Fruit fly (Drosophila melanogaster) whole organism, wandering third instar larva: ENCODE measurements around the gene Akap200.

Experiments
- Abd-B ChIP-seq: fragments of >200 bp; optimal IDR thresholded peaks from 2 replicates; lab custom pipeline; 2017; ENCODE audit warnings: missing biosample characterization, missing genetic modification characterization
- CG32264 ChIP-seq: fragments of 200-800 bp; sonication (Bioruptor generic); optimal IDR thresholded peaks from 2 replicates; lab custom pipeline; 2016; ENCODE audit warnings: missing biosample characterization, missing genetic modification characterization
- CG9705 ChIP-seq: fragments of 200-800 bp; sonication (Bioruptor generic); optimal IDR thresholded peaks from 2 replicates; lab custom pipeline; 2018; ENCODE audit warnings: missing biosample characterization, mild to moderate bottlenecking, missing genetic modification characterization
- Dfd ChIP-seq: fragments of >200 bp; optimal IDR thresholded peaks from 2 replicates; lab custom pipeline; 2017; ENCODE audit warnings: missing biosample characterization, missing genetic modification characterization
- GATAd ChIP-seq: sonication (Bioruptor generic); optimal IDR thresholded peaks from 2 replicates; lab custom pipeline; 2016; ENCODE audit warnings: missing biosample characterization, missing genetic modification characterization
- HLH106 ChIP-seq: fragments of 200-800 bp; optimal IDR thresholded peaks from 3 replicates; lab custom pipeline; 2019; ENCODE audit warnings: missing biosample characterization, mild to moderate bottlenecking, missing genetic modification characterization, moderate library complexity
- Hnf4 ChIP-seq: fragments of 200-800 bp; sonication (Bioruptor generic); optimal IDR thresholded peaks from 2 replicates; lab custom pipeline; 2016; ENCODE audit warnings: missing biosample characterization, mild to moderate bottlenecking, missing genetic modification characterization
- Hr78 ChIP-seq: fragments of >200 bp; optimal IDR thresholded peaks from 2 replicates; lab custom pipeline; 2017; ENCODE audit warnings: missing biosample characterization, missing genetic modification characterization
- Hr83 ChIP-seq: fragments of 200-300 bp; sonication (Bioruptor generic); optimal IDR thresholded peaks from 2 replicates; lab custom pipeline; 2016; ENCODE audit warnings: missing biosample characterization, mild to moderate bottlenecking, missing genetic modification characterization, moderate library complexity; ENCODE audit not compliant: poor library complexity, severe bottlenecking
- Jra ChIP-seq: sonication (Bioruptor generic); optimal IDR thresholded peaks from 2 replicates; lab custom pipeline; 2016; ENCODE audit warnings: missing biosample characterization, missing genetic modification characterization
- Mio ChIP-seq: sonication (Bioruptor generic); optimal IDR thresholded peaks from 2 replicates; lab custom pipeline; 2016; ENCODE audit warnings: missing biosample characterization, missing genetic modification characterization
- Myc ChIP-seq: fragments of >200 bp; optimal IDR thresholded peaks from 2 replicates; lab custom pipeline; 2017
- N ChIP-seq: fragments of >200 bp; optimal IDR thresholded peaks from 2 replicates; lab custom pipeline; 2018; ENCODE audit warnings: missing biosample characterization, missing external identifiers, missing genetic modification characterization
- OdsH ChIP-seq: fragments of 200-800 bp; sonication (Bioruptor generic); optimal IDR thresholded peaks from 2 replicates; lab custom pipeline; 2016; ENCODE audit warnings: missing biosample characterization, mild to moderate bottlenecking, missing genetic modification characterization
- Rel ChIP-seq, 2 experiments: fragments of 200-800 bp; sonication (Bioruptor generic) in 1 of 2; optimal IDR thresholded peaks; 2 replicates in 1 of 2; 3 replicates in 1 of 2; lab custom pipeline; 2016 to 2019; ENCODE audit warnings: mild to moderate bottlenecking in 2 of 2, missing biosample characterization in 2 of 2, missing genetic modification characterization in 2 of 2, moderate library complexity in 1 of 2
- Sp1 ChIP-seq: fragments of 200-800 bp; sonication (Bioruptor generic); optimal IDR thresholded peaks from 3 replicates; lab custom pipeline; 2019; ENCODE audit warnings: missing biosample characterization, mild to moderate bottlenecking, missing genetic modification characterization, moderate library complexity
- Vsx2 ChIP-seq: fragments of 200-300, 225-300 bp; sonication (Bioruptor generic); optimal IDR thresholded peaks from 2 replicates; lab custom pipeline; 2018; ENCODE audit warnings: missing biosample characterization, missing genetic modification characterization; ENCODE audit not compliant: partially characterized antibody
- br ChIP-seq: fragments of 200-800 bp; sonication (Bioruptor generic); optimal IDR thresholded peaks from 2 replicates; lab custom pipeline; 2016; ENCODE audit warnings: missing biosample characterization, missing genetic modification characterization
- dmrt93B ChIP-seq: fragments of 200-800 bp; sonication (Bioruptor generic); optimal IDR thresholded peaks from 2 replicates; lab custom pipeline; 2018; ENCODE audit warnings: missing biosample characterization, mild to moderate bottlenecking, missing genetic modification characterization
- dsf ChIP-seq: sonication (Bioruptor generic); optimal IDR thresholded peaks from 2 replicates; lab custom pipeline; 2016; ENCODE audit warnings: missing biosample characterization, missing genetic modification characterization, borderline replicate concordance
- ey ChIP-seq: fragments of 200-800 bp; sonication (Bioruptor generic); optimal IDR thresholded peaks from 2 replicates; lab custom pipeline; 2016; ENCODE audit warnings: missing biosample characterization, missing genetic modification characterization
- foxo ChIP-seq, 2 experiments: fragments of 200-800 bp; sonication (Bioruptor generic); optimal IDR thresholded peaks; 2 replicates in 1 of 2; 3 replicates in 1 of 2; lab custom pipeline; 2016 to 2017; ENCODE audit warnings: missing biosample characterization in 2 of 2, missing genetic modification characterization in 2 of 2
- fru ChIP-seq: fragments of 200-800 bp; sonication (Bioruptor generic); optimal IDR thresholded peaks from 3 replicates; lab custom pipeline; 2016; ENCODE audit warnings: missing biosample characterization, mild to moderate bottlenecking, missing genetic modification characterization
- h ChIP-seq: fragments of 200-800 bp; sonication (Bioruptor generic); optimal IDR thresholded peaks from 3 replicates; lab custom pipeline; 2016; ENCODE audit warnings: missing biosample characterization, mild to moderate bottlenecking, missing genetic modification characterization
- jim ChIP-seq: fragments of 175-275, 200-325 bp; sonication (Bioruptor generic); optimal IDR thresholded peaks from 2 replicates; lab custom pipeline; 2016; ENCODE audit warnings: missing biosample characterization, mild to moderate bottlenecking, missing genetic modification characterization
- lola ChIP-seq: fragments of >200 bp; optimal IDR thresholded peaks from 2 replicates; lab custom pipeline; 2017; ENCODE audit warnings: missing biosample characterization, missing genetic modification characterization
- pan ChIP-seq: fragments of >200 bp; optimal IDR thresholded peaks from 2 replicates; lab custom pipeline; 2017
- psq ChIP-seq: fragments of 200-800 bp; sonication (Bioruptor generic); optimal IDR thresholded peaks from 3 replicates; lab custom pipeline; 2017; ENCODE audit warnings: missing biosample characterization, mild to moderate bottlenecking, missing genetic modification characterization, moderate library complexity
- rgr ChIP-seq: fragments of 200-800 bp; sonication (Bioruptor generic); optimal IDR thresholded peaks from 3 replicates; lab custom pipeline; 2016; ENCODE audit warnings: missing biosample characterization, mild to moderate bottlenecking, missing genetic modification characterization
- sage ChIP-seq: fragments of 200-800 bp; sonication (Bioruptor generic); optimal IDR thresholded peaks from 2 replicates; lab custom pipeline; 2016; ENCODE audit warnings: missing biosample characterization, mild to moderate bottlenecking, missing genetic modification characterization
- sv ChIP-seq: fragments of 200-800 bp; sonication (Bioruptor generic); optimal IDR thresholded peaks from 3 replicates; lab custom pipeline; 2016; ENCODE audit warnings: missing biosample characterization, missing genetic modification characterization
- tai ChIP-seq: sonication (Bioruptor generic); optimal IDR thresholded peaks from 2 replicates; lab custom pipeline; 2016; ENCODE audit warnings: missing biosample characterization, missing genetic modification characterization
- usp ChIP-seq: fragments of >200 bp; optimal IDR thresholded peaks from 2 replicates; lab custom pipeline; 2017; ENCODE audit warnings: missing biosample characterization, missing genetic modification characterization
- woc ChIP-seq: sonication (Bioruptor generic); optimal IDR thresholded peaks from 2 replicates; lab custom pipeline; 2016; ENCODE audit warnings: missing biosample characterization, mild to moderate bottlenecking, missing genetic modification characterization

The Akap200 gene

DNA sequence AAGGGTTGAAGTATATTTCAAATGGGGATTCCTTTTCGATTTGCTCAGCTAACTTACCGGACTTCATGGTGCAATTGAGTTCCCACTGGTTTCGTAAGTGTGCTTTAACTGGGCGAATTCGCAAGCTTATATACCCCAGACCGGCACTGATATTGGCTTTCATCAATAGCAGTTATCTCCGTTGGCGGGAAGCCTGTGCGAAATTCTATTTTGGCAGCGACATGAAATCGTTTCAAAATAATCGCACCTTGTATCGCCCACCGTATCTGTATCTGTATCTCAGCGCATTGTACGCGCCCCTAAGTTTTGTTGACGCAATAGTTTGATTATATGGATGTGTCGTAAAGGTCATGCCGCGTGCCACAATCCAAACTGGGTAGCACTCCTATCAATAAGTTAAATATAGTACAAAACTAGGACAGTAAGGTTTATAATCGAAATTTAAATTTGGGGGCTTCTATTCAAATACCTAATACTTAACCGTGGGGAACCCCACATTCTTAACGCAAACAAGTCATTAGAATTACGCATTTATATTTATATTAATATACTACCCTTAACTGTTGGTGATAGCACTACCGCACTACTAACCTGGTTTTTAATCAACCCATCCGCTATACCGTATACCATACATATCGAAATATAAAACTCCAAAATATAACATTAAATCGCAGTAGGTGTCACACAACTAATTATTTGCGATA is 19.3 kb upstream of the Akap200 start, which contains the start of the genes Peritrophin-15a and CG13385:
Gene Peritrophin-15a, minus strand, starts transcription at position 101 of the 704 bp plus-strand sequence.
Gene CG13385, plus strand, starts transcription at position 654 of the 704 bp plus-strand sequence.
- no peak for TF ChIP-seq br (GFP tag; lab: Kevin White, UChicago)
- no peak for TF ChIP-seq Vsx2 (GFP tag; lab: Kevin White, UChicago)
- no peak for TF ChIP-seq usp
- no peak for TF ChIP-seq tai (GFP tag; lab: Kevin White, UChicago)
- TF ChIP-seq jim, result no peak
- TF ChIP-seq N (GFP tag; lab: Kevin White, UChicago), result no peak

DNA sequence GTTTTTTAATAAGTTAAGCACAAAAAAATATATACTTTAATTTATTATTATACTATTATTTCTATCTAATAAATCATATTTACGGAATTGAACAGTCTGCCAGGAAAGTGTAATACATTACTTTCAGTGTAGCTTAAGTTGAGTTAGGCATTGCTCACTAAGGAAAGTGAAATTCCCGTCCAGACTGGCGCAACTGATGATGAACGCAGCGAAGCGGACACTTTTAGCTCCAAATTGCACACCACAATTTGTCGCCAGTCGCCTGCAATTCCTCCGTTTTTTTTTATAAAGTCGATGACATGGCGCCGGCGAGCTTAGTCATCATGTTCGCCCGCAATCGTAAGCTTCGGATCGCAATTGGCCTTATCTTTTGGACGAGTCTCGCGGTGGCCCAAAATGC is 16.8 kb upstream of the Akap200 start, which contains the start of gene CG13386:
Gene CG13386, plus strand, starts transcription at position 301 of the 400 bp plus-strand sequence.
- TF ChIP-seq Mio (GFP tag; lab: Kevin White, UChicago), result no peak
- no peak for TF ChIP-seq Hnf4 (GFP tag; lab: Kevin White, UChicago)
- no peak for TF ChIP-seq jim
- no peak for TF ChIP-seq Rel (GFP tag; optimal IDR thresholded peaks at IDR 0.05; lab: Kevin White, UChicago)
- no peak for TF ChIP-seq Rel (tag; optimal IDR thresholded peaks at IDR 0.05; lab: Kevin White, UChicago)
- TF ChIP-seq psq (GFP tag; lab: Kevin White, UChicago), result no peak
- no peak for TF ChIP-seq CG32264 (GFP tag; lab: Kevin White, UChicago)
- no peak for TF ChIP-seq Jra (GFP tag; lab: Kevin White, UChicago)
- no peak for TF ChIP-seq sage (GFP tag; lab: Kevin White, UChicago)
- no peak for TF ChIP-seq usp
- no peak for TF ChIP-seq GATAd (GFP tag; lab: Kevin White, UChicago)
- no peak for TF ChIP-seq pan (lab: Kevin White, UChicago)
- no peak for TF ChIP-seq N (GFP tag; lab: Kevin White, UChicago)
- no peak for TF ChIP-seq Hr78

DNA sequence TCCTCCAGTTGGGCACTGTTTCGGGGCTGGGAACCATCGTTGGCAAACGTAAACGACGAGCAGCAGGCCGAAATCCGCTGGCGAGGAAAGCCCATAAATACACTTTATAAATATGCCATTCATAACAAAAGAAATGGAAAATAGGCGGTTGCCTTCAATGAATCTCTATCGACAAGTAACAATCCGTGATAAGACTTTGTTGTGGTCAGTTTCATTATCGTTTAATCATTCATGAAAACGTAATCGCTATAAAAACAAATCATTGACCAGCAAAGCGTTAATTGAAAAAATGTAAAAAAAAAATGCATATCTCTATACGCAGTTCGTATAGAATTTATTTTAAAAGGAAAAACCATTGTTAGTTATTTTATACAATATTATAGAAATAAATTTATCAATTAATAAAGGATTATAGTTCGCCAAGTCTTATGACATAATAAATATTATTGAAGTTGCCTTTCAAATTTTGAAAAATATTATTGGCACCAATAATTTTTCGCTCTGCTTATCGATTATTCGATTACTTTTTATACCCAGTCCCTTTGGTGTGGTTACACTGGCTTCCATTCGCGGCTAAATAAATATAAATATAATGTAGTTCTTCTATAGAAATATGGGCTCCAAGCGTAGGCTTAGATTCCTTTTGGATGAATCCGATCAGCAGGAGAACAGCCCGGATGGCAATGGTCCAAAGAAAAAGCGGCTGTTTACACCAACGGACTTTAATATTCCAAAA is 15.5 kb upstream of the Akap200 start, which contains the start of gene CG31898:
Gene CG31898, plus strand, starts transcription at position 559 of the 736 bp plus-strand sequence.
- TF ChIP-seq GATAd (GFP tag; lab: Kevin White, UChicago) (no peak), sage (GFP tag; lab: Kevin White, UChicago) (peak; percentile 26)
- TF ChIP-seq, all 38 proteins: peak for 1

DNA sequence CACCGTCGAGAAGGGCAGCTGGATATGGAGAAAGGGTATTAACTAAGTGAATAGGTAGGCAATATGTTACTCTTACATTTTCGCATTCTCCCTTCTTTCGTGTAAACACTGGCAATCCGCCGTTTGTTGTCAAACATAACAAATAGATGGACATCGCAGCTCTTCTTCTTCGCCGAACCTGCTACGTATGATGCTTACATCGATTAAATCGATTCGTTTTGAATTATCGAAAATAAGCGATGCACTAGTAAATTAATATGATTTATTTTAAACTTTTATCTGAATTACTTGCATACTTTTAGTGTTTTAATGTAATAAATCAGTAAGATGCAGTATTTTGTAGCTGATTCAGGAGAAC is 12.6 kb upstream of the Akap200 start, which contains the start of gene fy:
Gene fy, minus strand, starts transcription at position 353 of the 358 bp plus-strand sequence.
- TF ChIP-seq dmrt93B (GFP tag; lab: Kevin White, UChicago) (no peak), woc (no peak), Jra (GFP tag; lab: Kevin White, UChicago) (no peak), Mio (GFP tag; lab: Kevin White, UChicago) (no peak), psq (GFP tag; lab: Kevin White, UChicago) (no peak), sage (GFP tag; lab: Kevin White, UChicago) (no peak), fru (GFP tag; lab: Kevin White, UChicago) (no peak), tai (GFP tag; lab: Kevin White, UChicago) (no peak), Hr83 (GFP tag; lab: Kevin White, UChicago) (no peak), sv (GFP tag; lab: Kevin White, UChicago) (no peak), CG9705 (GFP tag; lab: Kevin White, UChicago) (no peak), lola (no peak), h (GFP tag; lab: Kevin White, UChicago) (no peak), Abd-B (GFP tag; lab: Kevin White, UChicago) (no peak), dsf (GFP tag; lab: Kevin White, UChicago) (no peak), Hnf4 (GFP tag; lab: Kevin White, UChicago) (no peak)

DNA sequence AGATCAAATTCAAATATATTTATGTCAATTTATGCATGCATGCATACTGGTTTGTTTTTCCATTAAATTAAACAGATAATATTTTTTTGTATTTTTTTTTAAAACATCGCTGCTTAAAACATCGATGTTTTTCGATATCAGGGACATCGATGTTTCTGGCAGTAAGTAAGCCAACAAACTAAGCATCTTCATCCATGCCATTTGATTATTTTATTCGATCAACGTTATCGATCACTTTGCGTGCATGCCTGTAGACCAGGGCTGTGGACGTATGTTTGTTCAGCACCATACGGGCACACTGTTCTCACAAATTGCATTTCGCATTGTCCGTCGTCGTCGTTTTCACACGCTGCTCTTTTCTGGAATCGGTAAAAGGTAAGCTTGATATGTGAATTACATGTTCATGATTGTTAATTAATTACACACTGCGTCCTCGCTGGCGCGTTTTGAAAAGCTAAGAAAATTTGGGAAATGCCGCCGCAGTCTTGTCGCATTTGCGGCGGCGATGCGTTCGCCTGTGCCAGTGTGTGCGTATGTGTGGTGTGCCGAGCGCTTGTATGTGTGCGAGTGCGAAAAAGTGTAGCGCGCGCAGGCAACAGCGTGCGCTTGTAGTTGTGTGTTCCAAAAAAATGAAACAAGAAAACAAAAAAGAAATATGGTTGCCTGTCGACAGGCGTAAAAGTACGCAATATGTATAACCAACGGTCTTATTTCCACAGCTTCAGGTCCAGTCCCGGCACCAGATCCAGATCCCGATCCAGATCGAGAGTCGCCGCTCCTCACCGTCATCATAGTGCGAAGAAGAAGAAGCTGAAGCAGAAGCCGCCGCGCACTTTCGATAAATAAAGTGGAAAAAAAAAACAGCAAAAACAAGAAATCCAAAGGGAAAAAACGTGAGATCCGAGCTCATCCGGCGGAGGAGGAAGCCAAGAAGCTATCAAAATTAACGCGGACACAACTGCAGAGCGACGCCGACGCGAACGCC is 11.9 kb upstream of the Akap200 start, which contains the start of gene emb:
Gene emb, plus strand, starts transcription at position 288 of the 985 bp plus-strand sequence.
- TF ChIP-seq Hr78 (no peak), OdsH (peak; percentile 40), sv (GFP tag; lab: Kevin White, UChicago) (peak; percentile 7), Sp1 (GFP tag; lab: Kevin White, UChicago) (peak; percentile 73), jim (peak; percentile 46), Hr83 (GFP tag; lab: Kevin White, UChicago) (peak; percentile 80), N (GFP tag; lab: Kevin White, UChicago) (peak; percentile 75), foxo (GFP tag; optimal IDR thresholded peaks at IDR 0.05; lab: Kevin White, UChicago) (peak in 1 of 2 experiments; percentile 60), ey (GFP tag; lab: Kevin White, UChicago) (peak; percentile 20), CG32264 (GFP tag; lab: Kevin White, UChicago) (no peak), Myc (lab: Kevin White, UChicago) (no peak), HLH106 (tag; lab: Kevin White, UChicago) (peak; percentile 11), CG9705 (GFP tag; lab: Kevin White, UChicago) (peak; percentile 25), rgr (GFP tag; lab: Kevin White, UChicago) (peak; percentile 61), Hnf4 (GFP tag; lab: Kevin White, UChicago) (no peak), usp (no peak), fru (GFP tag; lab: Kevin White, UChicago) (peak; percentile 69), psq (GFP tag; lab: Kevin White, UChicago) (peak; percentile 45), h (GFP tag; lab: Kevin White, UChicago) (peak; percentile 58), Dfd (GFP tag; lab: Kevin White, UChicago) (no peak)
